Worm (Caenorhabditis elegans) whole organism, young adult: ENCODE data around the gene C35C5.9.
A peak's percentile ranks its signal among the peaks of the same experiment; 100 is the strongest.

Source experiments
- B0336.3 ChIP-seq: fragments of 200-800 bp; sonication (Bioruptor generic); IDR thresholded peaks from 2 replicates; pipeline ENCODE4 v1.3.6; 2022; ENCODE audit warnings: missing genetic modification characterization, missing compliant biosample characterization
- F49E8.2 ChIP-seq: sonication (generic microtip); optimal IDR thresholded peaks from 3 replicates; lab custom pipeline; 2017; ENCODE audit warnings: missing genetic modification characterization, mild to moderate bottlenecking, missing compliant biosample characterization, antibody characterized with exemption, moderate library complexity; ENCODE audit not compliant: insufficient read depth
- F57C9.4 ChIP-seq: sonication (generic microtip); optimal IDR thresholded peaks from 2 replicates; lab custom pipeline; 2017; ENCODE audit warnings: mild to moderate bottlenecking, missing genetic modification characterization, missing compliant biosample characterization
- akir-1 ChIP-seq: fragments of 200-800 bp; sonication (Bioruptor generic); optimal IDR thresholded peaks from 2 replicates; lab custom pipeline; 2018; ENCODE audit warnings: mild to moderate bottlenecking, missing genetic modification characterization, moderate library complexity, missing compliant biosample characterization
- bed-2 ChIP-seq: fragments of 200-800 bp; sonication (Bioruptor generic); IDR thresholded peaks from 2 replicates; pipeline ENCODE4 v1.3.6; 2022; ENCODE audit warnings: missing genetic modification reagents, missing genetic modification characterization, missing compliant biosample characterization
- lsl-1 ChIP-seq: fragments of 200-800 bp; sonication (Bioruptor generic); optimal IDR thresholded peaks from 2 replicates; lab custom pipeline; 2018; ENCODE audit warnings: mild to moderate bottlenecking, missing genetic modification characterization, moderate library complexity, missing compliant biosample characterization
- lsy-27 ChIP-seq: sonication (generic microtip); optimal IDR thresholded peaks from 2 replicates; lab custom pipeline; 2017; ENCODE audit warnings: missing genetic modification characterization, mild to moderate bottlenecking, missing compliant biosample characterization, antibody characterized with exemption, missing genotype, borderline replicate concordance; ENCODE audit not compliant: insufficient read depth
- snpc-1.1 ChIP-seq: sonication (generic microtip); optimal IDR thresholded peaks from 2 replicates; lab custom pipeline; 2017; ENCODE audit warnings: missing genetic modification characterization, mild to moderate bottlenecking, missing compliant biosample characterization, antibody characterized with exemption, moderate library complexity, missing genotype, missing genetic modification reagents; ENCODE audit not compliant: insufficient read depth

- TF ChIP-seq F49E8.2 (no peak), B0336.3 (GFP tag; lab: Robert Waterston, UW) (peak; percentile 65; the same call in 1 of the 2 replicates), lsl-1 (no peak), F57C9.4 (tag; lab: Kevin White, UChicago) (no peak), bed-2 (0 out of 2 replicates have a peak, but pooled peaks have one; percentile 28), akir-1 (GFP tag; lab: Kevin White, UChicago) (no peak), snpc-1.1 (tag; lab: Kevin White, UChicago) (no peak), lsy-27 (tag; lab: Kevin White, UChicago) (no peak)
Observed at ce11 chrX:11546445-11547275, 10.3 kb downstream of the C35C5.9 start, which contains the start of gene selt-1.1.
